Fruit fly (Drosophila melanogaster): Measurements from ENCODE around the gene LanA.

Gene LanA

dm6 chr3L:6262644-6263404 is 45.0 kb upstream of the LanA start, which contains the start of gene Ldh (continued):
- TF ChIP-seq Abd-B (GFP tag; optimal IDR thresholded peaks at IDR 0.05) (peak; percentile 94), tio (GFP tag; optimal IDR thresholded peaks at IDR 0.05) (peak; percentile 94), CG15073 (GFP tag; optimal IDR thresholded peaks at IDR 0.05) (peak; percentile 39), CG17802 (tag; optimal IDR thresholded peaks at IDR 0.05) (peak; percentile 72), ato (GFP tag; IDR thresholded peaks at IDR 0.05; ENCODE audit: partially characterized antibody) (no peak), crp (GFP tag; optimal IDR thresholded peaks at IDR 0.05) (peak; percentile 15 to 85), Ravus (GFP tag; IDR thresholded peaks at IDR 0.05) (peak; percentile 64), CG32532 (GFP tag; IDR thresholded peaks at IDR 0.05) (peak; percentile 92), zfh2 (GFP tag; optimal IDR thresholded peaks at IDR 0.05) (peak; percentile 73), Dad (GFP tag; optimal IDR thresholded peaks at IDR 0.05) (peak; percentile 73), CG11456 (GFP tag; IDR thresholded peaks at IDR 0.05) (peak; percentile 85), knrl (GFP tag; IDR thresholded peaks at IDR 0.05; ENCODE audit: partially characterized antibody) (no peak), D19B (GFP tag; optimal IDR thresholded peaks at IDR 0.05) (peak; percentile 82), CG17385 (GFP tag; optimal IDR thresholded peaks at IDR 0.05) (peak; percentile 93), seq (GFP tag; IDR thresholded peaks at IDR 0.05) (peak; percentile 89), CG33557 (GFP tag; optimal IDR thresholded peaks at IDR 0.05) (peak; percentile 97), tap (tag; optimal IDR thresholded peaks at IDR 0.05) (peak; percentile 96), CrebB (tag; optimal IDR thresholded peaks at IDR 0.05) (peak; percentile 93), tna (GFP tag; IDR thresholded peaks at IDR 0.05; ENCODE audit: partially characterized antibody) (no peak), sc (optimal IDR thresholded peaks at IDR 0.05) (no peak), sc (GFP tag; optimal IDR thresholded peaks at IDR 0.05) (peak; percentile 93), usp (GFP tag; optimal IDR thresholded peaks at IDR 0.05) (no peak), Deaf1 (tag; optimal IDR thresholded peaks at IDR 0.05) (peak; percentile 81), CG6272 (GFP tag; IDR thresholded peaks at IDR 0.05) (peak; percentile 85), crol (GFP tag; IDR thresholded peaks at IDR 0.05) (0 out of 2 replicates have a peak, but pooled peaks have one; percentile 11), MESR4 (GFP tag; optimal IDR thresholded peaks at IDR 0.05) (peak; percentile 39), CG31441 (GFP tag; IDR thresholded peaks at IDR 0.05) (peak; percentile 98), NfI (GFP tag; optimal IDR thresholded peaks at IDR 0.05) (peak; percentile 93), CG14441 (GFP tag; IDR thresholded peaks at IDR 0.05) (peak; percentile 87), crc (GFP tag; optimal IDR thresholded peaks at IDR 0.05) (peak; percentile 63), Mes4 (GFP tag; optimal IDR thresholded peaks at IDR 0.05) (peak; percentile 76), CG5245 (GFP tag; optimal IDR thresholded peaks at IDR 0.05) (peak; percentile 88), Bteb2 (GFP tag; optimal IDR thresholded peaks at IDR 0.05) (peak; percentile 89), inv (GFP tag; IDR thresholded peaks at IDR 0.05; ENCODE audit: partially characterized antibody) (no peak), CG7271 (tag; optimal IDR thresholded peaks at IDR 0.05) (peak; percentile 91), fd102C (GFP tag; optimal IDR thresholded peaks at IDR 0.05) (peak; percentile 88), chinmo (GFP tag; IDR thresholded peaks at IDR 0.05; ENCODE audit: partially characterized antibody) (no peak), Scr (GFP tag; IDR thresholded peaks at IDR 0.05; ENCODE audit: partially characterized antibody) (no peak), schlank (tag; optimal IDR thresholded peaks at IDR 0.05) (peak; percentile 78), Sin3A (optimal IDR thresholded peaks at IDR 0.05) (no peak), Bgb (GFP tag; IDR thresholded peaks at IDR 0.05; ENCODE audit: partially characterized antibody) (no peak), insv (GFP tag; optimal IDR thresholded peaks at IDR 0.05) (peak; percentile 10 to 76), lab (GFP tag; optimal IDR thresholded peaks at IDR 0.05) (peak; percentile 96), emc (GFP tag; optimal IDR thresholded peaks at IDR 0.05) (peak; percentile 50), croc (GFP tag; conservative IDR thresholded peaks at IDR 0.05) (peak; percentile 91), chm (GFP tag; IDR thresholded peaks at IDR 0.05) (peak; percentile 81), CG12391 (tag; optimal IDR thresholded peaks at IDR 0.05) (peak; percentile 99), CG14014 (GFP tag; IDR thresholded peaks at IDR 0.05) (peak; percentile 83), CG2712 (tag; optimal IDR thresholded peaks at IDR 0.05) (peak; percentile 99)
